Worm (Caenorhabditis elegans) whole organism, L2 larva: ENCODE data around the gene mfsd-13.2.

Experiments used
- blmp-1 ChIP-seq: sonication (generic microtip); optimal IDR thresholded peaks from 2 replicates; lab custom pipeline; 2017; ENCODE audit warnings: missing genetic modification characterization, mild to moderate bottlenecking, missing compliant biosample characterization, antibody characterized with exemption, moderate library complexity; ENCODE audit not compliant: insufficient read depth
- ceh-82 ChIP-seq: fragments of 150-350 bp; optimal IDR thresholded peaks from 2 replicates; lab custom pipeline; 2014; ENCODE audit warnings: missing biosample characterization, missing genetic modification characterization
- mdl-1 ChIP-seq, 2 experiments: fragments of 150-350 bp in 1 of 2; sonication (generic microtip) in 1 of 2; optimal IDR thresholded peaks; 2 replicates each; lab custom pipeline; 2017; ENCODE audit warnings: missing biosample characterization in 2 of 2, missing genetic modification characterization in 2 of 2
- nhr-12 ChIP-seq: fragments of 150-350 bp; optimal IDR thresholded peaks from 2 replicates; lab custom pipeline; 2014; ENCODE audit warnings: missing biosample characterization, missing genetic modification characterization
- unc-39 ChIP-seq: fragments of 150-350 bp; optimal IDR thresholded peaks from 2 replicates; lab custom pipeline; 2014; ENCODE audit warnings: missing biosample characterization, missing genetic modification characterization

ce11 chrII:7165749-7166148 is at the start of gene mfsd-13.2:
- TF ChIP-seq nhr-12 (tag; lab: Kevin White, UChicago) (no peak), mdl-1 (tag; optimal IDR thresholded peaks at IDR 0.05; lab: Kevin White, UChicago) (no peak), unc-39 (tag; lab: Kevin White, UChicago) (no peak), blmp-1 (no peak), ceh-82 (tag; lab: Kevin White, UChicago) (no peak)
